Fruit fly (Drosophila melanogaster): Measurements from ENCODE around the gene Sec22.

- no peak for TF ChIP-seq pad (GFP tag; optimal IDR thresholded peaks at IDR 0.05)
- no peak for TF ChIP-seq Hr96 (GFP tag; optimal IDR thresholded peaks at IDR 0.05)
- no peak for TF ChIP-seq cnc (optimal IDR thresholded peaks at IDR 0.05)
- no peak for TF ChIP-seq kay (GFP tag; ENCODE audit: borderline replicate concordance)
- no peak for TF ChIP-seq bab1 (GFP tag; optimal IDR thresholded peaks at IDR 0.05)
- no peak for TF ChIP-seq CG33017 (tag; optimal IDR thresholded peaks at IDR 0.05)
- TF ChIP-seq ovo (GFP tag; optimal IDR thresholded peaks at IDR 0.05): no peak
- TF ChIP-seq tj (GFP tag; optimal IDR thresholded peaks at IDR 0.05): no peak
- no peak for TF ChIP-seq CG11617 (GFP tag; optimal IDR thresholded peaks at IDR 0.05)
- no peak for TF ChIP-seq CG14711 (tag; optimal IDR thresholded peaks at IDR 0.05)
- TF ChIP-seq Crg-1 (GFP tag; optimal IDR thresholded peaks at IDR 0.05): no peak
- TF ChIP-seq CG1620 (GFP tag; optimal IDR thresholded peaks at IDR 0.05): no peak
- no peak for TF ChIP-seq CG12768 (GFP tag; optimal IDR thresholded peaks at IDR 0.05)
- TF ChIP-seq Mnt (GFP tag; optimal IDR thresholded peaks at IDR 0.05): no peak
Measured at dm6 chrX:766094-766493, 39.8 kb upstream of the Sec22 start.

All from whole organism, adult.